Fruit fly (Drosophila melanogaster): ENCODE results near the gene CG33700.

CG33700 gene

DNA sequence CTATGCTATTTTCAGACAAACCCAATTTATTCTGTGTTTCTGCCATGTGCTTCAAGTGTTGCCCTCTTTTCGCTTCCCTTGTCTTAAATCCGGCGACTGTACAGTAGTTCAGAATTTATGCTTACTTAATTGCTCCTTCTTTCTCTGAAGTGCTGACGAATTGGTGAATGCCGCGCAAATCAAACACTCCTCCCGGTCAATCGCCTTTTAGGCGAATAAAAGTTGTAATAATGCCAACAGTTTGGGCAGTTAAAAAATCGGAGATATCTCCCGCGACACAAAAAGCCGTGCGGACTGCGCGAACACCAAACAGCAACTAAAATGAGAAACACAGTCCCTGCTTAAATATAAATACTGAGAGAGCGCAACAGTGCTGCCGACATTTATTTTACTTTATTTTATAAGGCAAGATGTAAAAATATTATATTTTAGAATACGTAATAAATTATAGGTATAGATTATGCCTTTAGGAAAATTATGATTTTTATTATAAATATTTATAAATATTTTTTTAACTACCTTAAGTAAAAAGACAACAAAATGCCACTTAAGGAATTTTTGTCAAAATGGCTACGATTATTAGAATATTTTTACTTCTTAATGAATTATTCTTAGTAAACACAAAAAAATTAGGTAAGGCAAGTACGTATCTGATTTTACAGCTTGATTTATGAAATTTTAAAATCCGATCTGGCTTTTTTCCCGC is 20.2 kb downstream of the CG33700 start, which contains the start of gene path (continued):
- TF ChIP-seq cas (GFP tag; IDR thresholded peaks at IDR 0.05) (no peak), sqz (GFP tag; optimal IDR thresholded peaks at IDR 0.05) (no peak), gcm (GFP tag; optimal IDR thresholded peaks at IDR 0.05) (peak; percentile 14), CG18011 (GFP tag; optimal IDR thresholded peaks at IDR 0.05) (no peak), CG8388 (GFP tag; optimal IDR thresholded peaks at IDR 0.05) (peak; percentile 58), CG11093 (GFP tag; IDR thresholded peaks at IDR 0.05) (no peak), Gug (GFP tag; IDR thresholded peaks at IDR 0.05) (0 out of 4 replicates have a peak, but pooled peaks have one; percentile 12), CG8290 (GFP tag; optimal IDR thresholded peaks at IDR 0.05) (peak; percentile 26), CG8290 (tag; optimal IDR thresholded peaks at IDR 0.05) (peak in 1 of 2 experiments; percentile 77), Usf (GFP tag; optimal IDR thresholded peaks at IDR 0.05) (no peak), CG14441 (GFP tag; IDR thresholded peaks at IDR 0.05) (peak; percentile 25; the same call in 1 of the 2 replicates), CG2678 (tag; optimal IDR thresholded peaks at IDR 0.05) (peak; percentile 76), dm (GFP tag; optimal IDR thresholded peaks at IDR 0.05) (peak; percentile 57), Mad (GFP tag; optimal IDR thresholded peaks at IDR 0.05) (peak; percentile 46), Fer1 (GFP tag; optimal IDR thresholded peaks at IDR 0.05) (peak; percentile 57), Xrp1 (GFP tag; IDR thresholded peaks at IDR 0.05) (peak; percentile 48; the same call in 1 of the 2 replicates), Kr (GFP tag; optimal IDR thresholded peaks at IDR 0.05) (no peak), unc-4 (GFP tag; IDR thresholded peaks at IDR 0.05; ENCODE audit: partially characterized antibody) (no peak), CG7839 (tag; optimal IDR thresholded peaks at IDR 0.05) (peak; percentile 56), Rfx (GFP tag; IDR thresholded peaks at IDR 0.05) (peak; percentile 29; the same call in 1 of the 2 replicates), CG18476 (GFP tag; optimal IDR thresholded peaks at IDR 0.05) (no peak), CG10565 (GFP tag; optimal IDR thresholded peaks at IDR 0.05) (no peak), fd96Cb (tag; optimal IDR thresholded peaks at IDR 0.05) (peak; percentile 50), CG10654 (GFP tag; optimal IDR thresholded peaks at IDR 0.05) (peak; percentile 29), Doc2 (GFP tag; IDR thresholded peaks at IDR 0.05) (no peak), H2.0 (GFP tag; IDR thresholded peaks at IDR 0.05) (no peak), CG7786 (GFP tag; optimal IDR thresholded peaks at IDR 0.05) (no peak), CG13624 (GFP tag; optimal IDR thresholded peaks at IDR 0.05) (no peak), CG15601 (tag; optimal IDR thresholded peaks at IDR 0.05) (peak; percentile 28), pho (GFP tag; optimal IDR thresholded peaks at IDR 0.05) (no peak), CG18619 (GFP tag; optimal IDR thresholded peaks at IDR 0.05) (peak; percentile 38), Lim3 (GFP tag; IDR thresholded peaks at IDR 0.05) (no peak), CG9797 (GFP tag; optimal IDR thresholded peaks at IDR 0.05) (no peak), CG7963 (GFP tag; IDR thresholded peaks at IDR 0.05; ENCODE audit: partially characterized antibody) (no peak), BtbVII (GFP tag; optimal IDR thresholded peaks at IDR 0.05) (peak; percentile 39), CG12299 (tag; optimal IDR thresholded peaks at IDR 0.05) (no peak), CG4707 (GFP tag; optimal IDR thresholded peaks at IDR 0.05) (no peak), CG11247 (GFP tag; IDR thresholded peaks at IDR 0.05) (no peak), CG33557 (GFP tag; optimal IDR thresholded peaks at IDR 0.05) (no peak), abd-A (tag; optimal IDR thresholded peaks at IDR 0.05) (peak; percentile 65), Hey (tag; optimal IDR thresholded peaks at IDR 0.05) (no peak), NC2β (GFP tag; optimal IDR thresholded peaks at IDR 0.05) (no peak), CG34376 (GFP tag; optimal IDR thresholded peaks at IDR 0.05) (peak; percentile 53), CG1603 (tag; optimal IDR thresholded peaks at IDR 0.05) (peak; percentile 20), danr (GFP tag; IDR thresholded peaks at IDR 0.05) (no peak), lov (optimal IDR thresholded peaks at IDR 0.05) (no peak), lov (GFP tag; IDR thresholded peaks at IDR 0.05) (no peak), CG3281 (GFP tag; optimal IDR thresholded peaks at IDR 0.05) (peak; percentile 55), HLH3B (GFP tag; IDR thresholded peaks at IDR 0.05) (no peak; the same call in 1 of the 2 replicates), Ptx1 (GFP tag; IDR thresholded peaks at IDR 0.05) (no peak; the same call in 1 of the 2 replicates)

Data from whole organism, embryonic.